Fruit fly (Drosophila melanogaster): ENCODE results near the gene CG44475.

DNA sequence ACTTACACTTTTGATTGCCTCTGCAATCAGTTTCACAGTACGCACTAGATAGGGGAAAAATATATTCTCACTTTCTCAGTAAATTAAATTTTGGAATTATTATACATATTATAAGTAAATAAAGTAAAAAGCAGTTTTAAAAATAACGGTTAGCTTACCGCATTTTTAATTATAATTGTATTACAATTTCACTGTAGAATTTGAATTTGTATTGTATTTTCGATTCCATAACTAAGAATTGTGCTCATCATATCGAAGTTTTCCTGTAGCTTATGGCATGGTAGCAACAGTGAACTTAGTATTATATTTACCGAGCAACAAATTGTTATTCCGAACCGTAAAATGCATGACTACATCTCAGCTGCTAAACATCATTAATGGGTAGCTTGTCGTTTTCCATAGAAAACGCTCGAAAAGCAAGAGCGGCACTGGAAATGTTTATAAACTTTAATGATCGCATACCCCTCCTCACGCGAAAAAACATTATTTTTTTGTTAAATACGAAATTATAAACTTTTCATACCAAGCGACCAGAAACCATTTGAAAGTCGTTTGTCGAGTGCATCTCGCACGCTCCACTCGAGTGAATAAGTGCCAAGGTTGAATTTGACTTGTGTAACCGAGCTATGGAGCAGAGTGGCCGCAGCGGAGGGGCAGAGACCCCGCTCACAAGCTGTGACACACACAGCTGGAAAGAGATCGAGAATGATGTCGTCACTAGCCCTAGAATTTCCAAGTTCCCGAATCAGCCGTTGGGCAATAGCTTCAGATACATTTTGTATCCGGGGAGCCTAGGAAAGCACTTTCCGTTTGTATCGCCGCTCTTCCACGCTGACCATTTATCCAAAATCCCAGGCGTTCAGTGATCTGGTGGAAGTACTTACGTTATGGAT lies 29.3 kb upstream of the CG44475 start:
- TF ChIP-seq Dll (optimal IDR thresholded peaks at IDR 0.05) = no peak
- no peak for TF ChIP-seq CG8478 (optimal IDR thresholded peaks at IDR 0.05)
- TF ChIP-seq psq (optimal IDR thresholded peaks at IDR 0.05) = no peak
